Worm (Caenorhabditis elegans) whole organism, L2 larva: ENCODE measurements around the gene xpf-1.

Experiments
- aly-2 ChIP-seq: fragments of 150-350 bp; optimal IDR thresholded peaks from 2 replicates; lab custom pipeline; 2014; ENCODE audit warnings: missing biosample characterization, missing genetic modification characterization
- gmeb-1 ChIP-seq: fragments of 150-350 bp; optimal IDR thresholded peaks from 2 replicates; lab custom pipeline; 2014; ENCODE audit warnings: missing biosample characterization, missing genetic modification characterization
- lin-11 ChIP-seq: fragments of 150-350 bp; sonication (generic microtip); optimal IDR thresholded peaks from 2 replicates; lab custom pipeline; 2014; ENCODE audit warnings: missing biosample characterization, missing genetic modification characterization, inconsistent platforms, mixed read lengths
- lin-13 ChIP-seq: fragments of 150-350 bp; optimal IDR thresholded peaks from 2 replicates; lab custom pipeline; 2014; ENCODE audit warnings: missing biosample characterization, missing genetic modification reagents, missing genetic modification characterization
- lsy-2 ChIP-seq, 2 experiments: fragments of 150-350 bp in 1 of 2; sonication (generic microtip) in 1 of 2; optimal IDR thresholded peaks; 2 replicates each; lab custom pipeline; 2014 to 2017; ENCODE audit warnings: missing biosample characterization in 2 of 2, missing genetic modification characterization in 2 of 2
- nhr-12 ChIP-seq: fragments of 150-350 bp; optimal IDR thresholded peaks from 2 replicates; lab custom pipeline; 2014; ENCODE audit warnings: missing biosample characterization, missing genetic modification characterization
- nhr-23 ChIP-seq: fragments of 150-350 bp; optimal IDR thresholded peaks from 2 replicates; lab custom pipeline; 2014; ENCODE audit warnings: missing biosample characterization, missing genetic modification reagents, missing genetic modification characterization
- nhr-25 ChIP-seq: fragments of 150-350 bp; sonication (generic microtip); optimal IDR thresholded peaks from 3 replicates; lab custom pipeline; 2014; ENCODE audit warnings: missing biosample characterization, missing genetic modification characterization
- snpc-4 ChIP-seq: fragments of 150-350 bp; optimal IDR thresholded peaks from 2 replicates; lab custom pipeline; 2014; ENCODE audit warnings: missing biosample characterization, missing genetic modification characterization
- unc-62 ChIP-seq: fragments of 150-350 bp; optimal IDR thresholded peaks from 2 replicates; lab custom pipeline; 2014; ENCODE audit warnings: missing biosample characterization, missing genetic modification reagents, missing genetic modification characterization
- zag-1 ChIP-seq: fragments of 150-350 bp; optimal IDR thresholded peaks from 2 replicates; lab custom pipeline; 2014; ENCODE audit warnings: missing biosample characterization, missing genetic modification characterization
- ztf-1 ChIP-seq: fragments of 200-800 bp; sonication (Bioruptor generic); conservative IDR thresholded peaks from 2 replicates; pipeline ENCODE4 v1.3.6; 2022; ENCODE audit warnings: missing genetic modification characterization, missing compliant biosample characterization
- ztf-11 ChIP-seq: sonication (generic microtip); optimal IDR thresholded peaks from 2 replicates; lab custom pipeline; 2017; ENCODE audit warnings: missing biosample characterization, missing genetic modification characterization

DNA sequence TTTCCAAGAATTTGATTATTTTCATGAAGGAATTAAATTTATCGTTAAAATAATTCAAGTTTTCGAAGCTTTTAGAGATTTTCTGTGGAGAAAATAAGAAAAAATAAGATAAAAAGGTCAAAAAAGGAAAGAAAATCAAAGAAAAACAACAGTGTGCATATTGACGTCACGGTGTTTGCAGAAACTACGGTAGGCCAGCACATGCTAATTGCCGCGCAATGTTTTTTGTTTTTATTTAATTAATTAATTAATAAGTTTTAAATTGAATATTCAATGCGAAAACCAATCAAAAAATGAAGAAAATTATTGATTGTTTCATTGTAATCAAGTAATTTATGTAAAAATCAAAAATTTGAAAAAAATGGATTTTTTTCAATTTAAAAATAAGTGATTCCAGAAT lies 51.9 kb downstream of the xpf-1 start:
- TF ChIP-seq unc-62 (GFP tag; lab: Kevin White, UChicago) (no peak), nhr-25 (tag; lab: Kevin White, UChicago) (no peak), nhr-23 (no peak), nhr-12 (tag; lab: Kevin White, UChicago) (no peak), lin-11 (tag; lab: Kevin White, UChicago) (no peak), aly-2 (no peak), gmeb-1 (tag; lab: Kevin White, UChicago) (no peak), lsy-2 (tag; optimal IDR thresholded peaks at IDR 0.05; lab: Kevin White, UChicago) (peak; percentile 29 to 92), snpc-4 (tag; lab: Kevin White, UChicago) (no peak), ztf-11 (tag; lab: Kevin White, UChicago) (no peak), ztf-1 (GFP tag; lab: Robert Waterston, UW) (no peak), zag-1 (tag; lab: Kevin White, UChicago) (no peak), lin-13 (GFP tag; lab: Kevin White, UChicago) (peak; percentile 8)
